Worm (Caenorhabditis elegans): ENCODE results near the gene Y73B6BL.29.

DNA sequence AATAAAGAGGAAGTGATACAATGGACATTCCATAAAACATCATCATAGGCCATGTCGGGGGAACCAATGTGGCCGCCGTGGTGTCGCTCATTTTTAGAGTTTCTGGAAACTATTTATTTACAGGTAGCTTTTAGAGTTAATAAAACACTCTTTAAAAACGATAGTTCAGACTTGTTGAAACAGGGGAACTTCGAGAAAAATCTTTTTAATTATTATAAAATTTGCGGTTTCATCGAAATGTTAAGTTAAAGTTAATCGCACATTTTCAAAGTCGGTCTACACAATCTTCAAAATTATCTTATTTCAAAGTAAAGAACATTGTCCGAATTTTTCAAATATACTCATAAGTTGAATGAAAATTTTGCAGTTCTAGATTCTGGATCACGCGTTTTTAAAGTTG is 37.5 kb upstream of the Y73B6BL.29 start, which contains the start of gene ops-1:
- TF ChIP-seq him-1 (tag; optimal IDR thresholded peaks at IDR 0.05) = no peak
- TF ChIP-seq W03F9.2 (tag; optimal IDR thresholded peaks at IDR 0.05) = no peak

All from whole organism, L4/young adult.